Fruit fly (Drosophila melanogaster) whole organism, adult: ENCODE measurements around the gene Edem1.
A peak's percentile ranks its signal among the peaks of the same experiment; 100 is the strongest.

ENCODE experiments used
- CG11617 ChIP-seq: fragments of 200-800 bp; sonication (Bioruptor generic); optimal IDR thresholded peaks from 2 replicates; lab custom pipeline; 2017; ENCODE audit warnings: mild to moderate bottlenecking, missing biosample characterization, missing genetic modification reagents, missing genetic modification characterization
- CG12768 ChIP-seq: fragments of 200-800 bp; sonication (Bioruptor generic); optimal IDR thresholded peaks from 2 replicates; lab custom pipeline; 2017; ENCODE audit warnings: missing biosample characterization, missing genetic modification characterization, mild to moderate bottlenecking, moderate library complexity, missing genetic modification reagents
- CG14711 ChIP-seq: fragments of 200-800 bp; sonication (Bioruptor generic); optimal IDR thresholded peaks from 2 replicates; lab custom pipeline; 2018; ENCODE audit warnings: missing biosample characterization, mild to moderate bottlenecking, missing genetic modification characterization, moderate library complexity
- CG1620 ChIP-seq: fragments of 200-800 bp; sonication (Bioruptor generic); optimal IDR thresholded peaks from 2 replicates; lab custom pipeline; 2016; ENCODE audit warnings: missing biosample characterization, missing genetic modification characterization
- CG33017 ChIP-seq: fragments of 200-800 bp; sonication (Bioruptor generic); optimal IDR thresholded peaks from 2 replicates; lab custom pipeline; 2018; ENCODE audit warnings: missing biosample characterization, mild to moderate bottlenecking, missing genetic modification characterization, moderate library complexity
- CG5204 ChIP-seq: fragments of 200-800 bp; sonication (Bioruptor generic); optimal IDR thresholded peaks from 2 replicates; lab custom pipeline; 2016; ENCODE audit warnings: missing biosample characterization, missing genetic modification characterization
- CG7045 ChIP-seq: fragments of 200-800 bp; sonication (Bioruptor generic); optimal IDR thresholded peaks from 2 replicates; lab custom pipeline; 2017; ENCODE audit warnings: missing biosample characterization, mild to moderate bottlenecking, missing genetic modification characterization
- CG7101 ChIP-seq: fragments of 200-800 bp; sonication (Bioruptor generic); optimal IDR thresholded peaks from 2 replicates; lab custom pipeline; 2018; ENCODE audit warnings: missing biosample characterization, mild to moderate bottlenecking, missing genetic modification characterization, moderate library complexity
- Clk ChIP-seq: fragments of 200-800 bp; sonication (Bioruptor generic); optimal IDR thresholded peaks from 2 replicates; lab custom pipeline; 2017; ENCODE audit warnings: missing biosample characterization, missing genetic modification characterization
- Crg-1 ChIP-seq: fragments of 200-800 bp; sonication (Bioruptor generic); optimal IDR thresholded peaks from 2 replicates; lab custom pipeline; 2016; ENCODE audit warnings: missing biosample characterization, missing genetic modification characterization
- Hr96 ChIP-seq: fragments of 200-800 bp; sonication (Bioruptor generic); optimal IDR thresholded peaks from 2 replicates; lab custom pipeline; 2016; ENCODE audit warnings: missing biosample characterization, missing genetic modification characterization
- Mnt ChIP-seq: fragments of 200-800 bp; sonication (Bioruptor generic); optimal IDR thresholded peaks from 2 replicates; lab custom pipeline; 2016; ENCODE audit warnings: missing biosample characterization, mild to moderate bottlenecking, missing genetic modification characterization
- bab1 ChIP-seq: fragments of 200-800 bp; sonication (Bioruptor generic); optimal IDR thresholded peaks from 3 replicates; lab custom pipeline; 2019; ENCODE audit warnings: missing biosample characterization, mild to moderate bottlenecking, missing genetic modification characterization, moderate library complexity
- cic ChIP-seq: fragments of 200-800 bp; sonication (Bioruptor generic); optimal IDR thresholded peaks from 2 replicates; lab custom pipeline; 2017; ENCODE audit warnings: missing biosample characterization, mild to moderate bottlenecking, missing genetic modification characterization, moderate library complexity
- cnc ChIP-seq, 2 experiments: fragments of >200 bp; optimal IDR thresholded peaks; 2 replicates each; lab custom pipeline; 2017
- kay ChIP-seq: fragments of 200-800 bp; sonication (Bioruptor generic); peaks from one replicate; lab custom pipeline; 2016; ENCODE audit warnings: missing biosample characterization, missing genetic modification characterization, borderline replicate concordance
- ovo ChIP-seq: fragments of 200-800 bp; sonication (Bioruptor generic); optimal IDR thresholded peaks from 2 replicates; lab custom pipeline; 2016; ENCODE audit warnings: missing biosample characterization, missing genetic modification characterization
- pad ChIP-seq: fragments of 200-800 bp; sonication (Bioruptor generic); optimal IDR thresholded peaks from 3 replicates; lab custom pipeline; 2017; ENCODE audit warnings: missing biosample characterization, missing genetic modification characterization, mild to moderate bottlenecking, moderate library complexity, missing genetic modification reagents
- tj ChIP-seq: fragments of 200-800 bp; sonication (Bioruptor generic); optimal IDR thresholded peaks from 3 replicates; lab custom pipeline; 2017; ENCODE audit warnings: missing biosample characterization, mild to moderate bottlenecking, missing genetic modification characterization, moderate library complexity
- toe ChIP-seq: fragments of 200-800 bp; sonication (Bioruptor generic); optimal IDR thresholded peaks from 2 replicates; lab custom pipeline; 2016; ENCODE audit warnings: missing biosample characterization, missing genetic modification characterization

Gene Edem1

DNA sequence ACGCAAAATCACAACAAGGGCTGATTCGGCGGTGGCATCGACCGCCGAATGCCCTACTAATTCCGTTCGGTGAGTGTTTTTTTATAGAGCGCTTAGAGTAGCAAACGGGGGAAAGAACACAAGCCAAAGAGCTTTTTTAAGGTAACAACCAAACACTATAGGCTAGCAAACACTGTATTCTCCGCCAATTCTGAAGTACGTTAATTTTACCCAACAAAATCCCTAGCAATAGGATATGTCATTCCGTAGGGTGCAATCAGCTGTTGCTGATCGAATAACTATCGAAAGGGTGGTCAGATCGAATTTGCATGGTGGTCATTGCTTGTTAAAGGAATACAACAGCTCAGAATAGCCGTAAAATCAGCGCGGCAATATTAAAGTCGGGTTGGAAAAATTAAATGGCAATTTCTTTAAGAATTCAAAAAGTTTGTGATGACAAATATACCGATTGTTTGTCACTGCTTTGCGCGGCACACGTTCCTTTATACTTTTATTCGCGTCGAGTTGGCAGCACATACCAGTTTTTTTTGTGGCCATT, 831 bp downstream of the Edem1 start, which contains the start of gene mip130:
Gene mip130, plus strand, starts transcription at position 513 of the 538 bp plus-strand sequence.
- TF ChIP-seq cic (GFP tag; lab: Kevin White, UChicago), result no peak
- peak; percentile 46 for TF ChIP-seq pad
- TF ChIP-seq CG33017 (tag; lab: Kevin White, UChicago), result peak; percentile 42
- TF ChIP-seq Mnt (GFP tag; lab: Kevin White, UChicago), result peak; percentile 67
- TF ChIP-seq bab1 (GFP tag; lab: Kevin White, UChicago), result peak; percentile 79
- peak; percentile 78 for TF ChIP-seq Hr96 (GFP tag; lab: Kevin White, UChicago)
- TF ChIP-seq CG7045 (GFP tag; lab: Kevin White, UChicago), result peak; percentile 17
- peak; percentile 57 for TF ChIP-seq tj (GFP tag; lab: Kevin White, UChicago)
- TF ChIP-seq ovo (GFP tag; lab: Kevin White, UChicago), result peak; percentile 46
- peak; percentile 25 for TF ChIP-seq CG5204
- peak; percentile 51 for TF ChIP-seq toe
- TF ChIP-seq CG12768 (GFP tag; lab: Kevin White, UChicago), result peak; percentile 75
- TF ChIP-seq Clk (GFP tag; lab: Kevin White, UChicago), result no peak
- TF ChIP-seq kay (GFP tag; lab: Kevin White, UChicago), result no peak
- TF ChIP-seq CG11617 (GFP tag; lab: Kevin White, UChicago), result peak; percentile 81
- TF ChIP-seq Crg-1 (GFP tag; lab: Kevin White, UChicago), result peak; percentile 55
- TF ChIP-seq CG1620 (GFP tag; lab: Kevin White, UChicago), result peak; percentile 50
- TF ChIP-seq CG14711, result peak; percentile 70
- no peak for TF ChIP-seq cnc (optimal IDR thresholded peaks at IDR 0.05; lab: Kevin White, UChicago)
- peak; percentile 83 for TF ChIP-seq CG7101 (tag; lab: Kevin White, UChicago)

DNA sequence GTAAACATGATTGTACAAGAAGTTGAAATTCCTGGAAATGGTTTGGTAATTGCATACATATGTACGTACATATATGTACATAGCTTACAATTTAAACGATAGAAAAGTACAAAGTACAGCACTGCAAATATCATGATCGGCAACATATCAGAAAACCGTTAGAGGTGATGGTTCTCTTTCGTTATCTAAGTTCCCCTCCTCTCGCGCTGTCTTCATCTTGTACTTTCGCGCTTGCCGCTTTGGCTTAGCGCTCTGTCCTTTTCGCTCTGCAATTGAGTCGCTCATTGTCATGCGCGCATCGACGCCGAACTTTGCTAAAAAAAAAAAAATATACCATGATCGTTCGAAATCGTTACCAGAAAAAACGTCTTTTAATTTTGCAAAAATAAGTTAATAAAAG, 4.7 kb downstream of the Edem1 start:
- TF ChIP-seq CG33017 (tag; lab: Kevin White, UChicago) (no peak), kay (GFP tag; lab: Kevin White, UChicago) (no peak), ovo (GFP tag; lab: Kevin White, UChicago) (peak; percentile 61), Mnt (GFP tag; lab: Kevin White, UChicago) (no peak), CG7045 (GFP tag; lab: Kevin White, UChicago) (no peak), CG12768 (GFP tag; lab: Kevin White, UChicago) (no peak), CG7101 (tag; lab: Kevin White, UChicago) (no peak), CG14711 (no peak), CG5204 (no peak), bab1 (GFP tag; lab: Kevin White, UChicago) (peak; percentile 0), pad (peak; percentile 97), cnc (optimal IDR thresholded peaks at IDR 0.05; lab: Kevin White, UChicago) (no peak), CG11617 (GFP tag; lab: Kevin White, UChicago) (no peak)

DNA sequence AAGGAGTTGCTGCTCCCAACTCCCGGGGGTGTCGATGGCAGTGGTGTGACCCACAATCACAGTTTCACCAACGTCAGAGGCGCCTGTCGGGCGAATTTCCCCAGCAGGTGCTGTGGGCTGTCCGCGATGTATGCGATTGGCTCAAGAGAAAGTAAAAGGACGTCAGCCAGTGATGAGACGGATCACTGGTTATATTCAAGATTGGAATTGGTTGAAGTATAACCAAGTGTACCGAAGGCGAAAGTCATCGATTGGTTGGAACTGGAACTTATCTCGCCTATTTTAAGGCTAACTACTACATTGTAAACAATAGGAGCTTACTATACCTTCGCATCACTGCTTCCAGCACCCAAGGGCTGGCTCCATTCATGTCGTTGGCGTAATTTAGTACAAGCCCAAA, 5.5 kb downstream of the Edem1 start, which contains the start of gene CG32801:
Gene CG32801, minus strand, starts transcription at position 101 of the 400 bp plus-strand sequence.
- TF ChIP-seq Crg-1 (GFP tag; lab: Kevin White, UChicago) (no peak), tj (GFP tag; lab: Kevin White, UChicago) (no peak), cnc (optimal IDR thresholded peaks at IDR 0.05; lab: Kevin White, UChicago) (no peak), cic (GFP tag; lab: Kevin White, UChicago) (no peak), CG33017 (tag; lab: Kevin White, UChicago) (no peak), CG5204 (no peak), Hr96 (GFP tag; lab: Kevin White, UChicago) (no peak), CG14711 (no peak), kay (GFP tag; lab: Kevin White, UChicago) (no peak), Mnt (GFP tag; lab: Kevin White, UChicago) (no peak), ovo (GFP tag; lab: Kevin White, UChicago) (no peak), pad (no peak), bab1 (GFP tag; lab: Kevin White, UChicago) (no peak), CG7101 (tag; lab: Kevin White, UChicago) (no peak), CG12768 (GFP tag; lab: Kevin White, UChicago) (no peak), Clk (GFP tag; lab: Kevin White, UChicago) (no peak)

DNA sequence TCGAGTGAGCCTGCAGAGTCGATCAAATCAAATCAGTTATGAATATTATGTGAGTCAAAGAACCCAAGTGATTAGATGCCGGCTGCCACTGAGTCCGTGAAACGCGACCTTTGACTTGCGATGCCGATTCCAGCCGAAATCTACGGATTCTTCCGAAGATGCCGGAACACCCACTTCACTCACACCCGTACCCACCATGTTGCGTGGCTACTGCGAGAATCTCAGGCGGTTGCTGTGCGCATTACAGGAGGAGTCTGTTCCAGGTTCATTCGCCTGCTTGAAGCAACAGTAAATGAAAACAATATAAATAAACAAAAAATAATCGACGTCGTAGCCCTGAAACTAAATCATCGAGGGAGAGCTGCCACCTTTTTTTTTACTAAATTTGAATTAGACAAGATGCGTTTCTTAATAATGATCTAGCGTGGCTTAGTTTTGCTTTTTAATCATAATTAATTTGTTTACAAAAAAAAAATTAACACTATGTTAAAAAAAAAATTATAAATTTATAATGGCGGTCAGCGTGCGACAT, 7.0 kb downstream of the Edem1 start, which contains the start of gene Ldaf1:
Gene Ldaf1, minus strand, starts transcription at position 307 of the 532 bp plus-strand sequence.
- no peak for TF ChIP-seq CG5204
- peak; percentile 28 for TF ChIP-seq CG7101 (tag; lab: Kevin White, UChicago)
- peak; percentile 9 for TF ChIP-seq ovo (GFP tag; lab: Kevin White, UChicago)

DNA sequence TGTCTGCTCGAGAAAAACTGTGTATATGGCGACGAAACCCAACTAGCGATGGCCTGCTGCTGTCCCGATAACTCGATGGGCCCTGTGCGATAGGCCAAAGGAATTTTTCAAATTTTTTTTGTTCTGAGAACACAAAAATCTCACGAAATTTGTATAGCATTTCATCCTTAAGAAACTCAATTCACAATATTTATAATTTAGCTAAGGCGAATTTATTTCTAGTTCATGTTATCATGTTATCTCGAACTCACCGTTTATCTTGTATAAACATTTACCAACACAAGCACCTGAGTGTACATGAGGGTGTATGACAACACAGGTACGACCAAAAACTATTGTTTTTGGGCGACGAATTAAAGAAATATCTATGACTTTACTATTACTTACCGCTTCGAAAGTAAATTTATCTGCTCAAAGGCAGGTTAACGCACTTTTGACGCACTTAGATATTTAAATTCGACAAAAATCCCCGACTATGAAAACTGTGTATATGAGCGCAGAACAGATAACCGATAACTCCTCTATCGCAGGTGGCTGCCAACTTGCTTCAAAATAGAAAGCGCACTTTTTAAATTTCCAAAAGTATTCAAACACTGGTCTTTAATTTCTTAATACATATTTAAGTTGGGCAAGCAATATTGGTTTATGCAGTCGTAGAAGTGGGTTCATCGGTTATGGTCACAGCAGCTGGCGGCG, 8.4 kb downstream of the Edem1 start, which contains the start of gene arm:
Gene arm, minus strand, starts transcription at position 524 of the 696 bp plus-strand sequence.
- TF ChIP-seq Mnt (GFP tag; lab: Kevin White, UChicago) (peak; percentile 49), Crg-1 (GFP tag; lab: Kevin White, UChicago) (peak; percentile 56), bab1 (GFP tag; lab: Kevin White, UChicago) (peak; percentile 11), CG7045 (GFP tag; lab: Kevin White, UChicago) (no peak), CG33017 (tag; lab: Kevin White, UChicago) (no peak), CG11617 (GFP tag; lab: Kevin White, UChicago) (peak; percentile 41), ovo (GFP tag; lab: Kevin White, UChicago) (no peak), CG12768 (GFP tag; lab: Kevin White, UChicago) (no peak), Hr96 (GFP tag; lab: Kevin White, UChicago) (no peak), cnc (optimal IDR thresholded peaks at IDR 0.05; lab: Kevin White, UChicago) (no peak), cic (GFP tag; lab: Kevin White, UChicago) (no peak), CG14711 (no peak), pad (no peak), Clk (GFP tag; lab: Kevin White, UChicago) (no peak), toe (peak; percentile 35), CG7101 (tag; lab: Kevin White, UChicago) (peak; percentile 14), CG1620 (GFP tag; lab: Kevin White, UChicago) (peak; percentile 56), CG5204 (no peak), tj (GFP tag; lab: Kevin White, UChicago) (no peak), kay (GFP tag; lab: Kevin White, UChicago) (no peak)
